Worm (Caenorhabditis elegans): Measurements from ENCODE around the gene C16D9.6.

C16D9.6 gene

DNA sequence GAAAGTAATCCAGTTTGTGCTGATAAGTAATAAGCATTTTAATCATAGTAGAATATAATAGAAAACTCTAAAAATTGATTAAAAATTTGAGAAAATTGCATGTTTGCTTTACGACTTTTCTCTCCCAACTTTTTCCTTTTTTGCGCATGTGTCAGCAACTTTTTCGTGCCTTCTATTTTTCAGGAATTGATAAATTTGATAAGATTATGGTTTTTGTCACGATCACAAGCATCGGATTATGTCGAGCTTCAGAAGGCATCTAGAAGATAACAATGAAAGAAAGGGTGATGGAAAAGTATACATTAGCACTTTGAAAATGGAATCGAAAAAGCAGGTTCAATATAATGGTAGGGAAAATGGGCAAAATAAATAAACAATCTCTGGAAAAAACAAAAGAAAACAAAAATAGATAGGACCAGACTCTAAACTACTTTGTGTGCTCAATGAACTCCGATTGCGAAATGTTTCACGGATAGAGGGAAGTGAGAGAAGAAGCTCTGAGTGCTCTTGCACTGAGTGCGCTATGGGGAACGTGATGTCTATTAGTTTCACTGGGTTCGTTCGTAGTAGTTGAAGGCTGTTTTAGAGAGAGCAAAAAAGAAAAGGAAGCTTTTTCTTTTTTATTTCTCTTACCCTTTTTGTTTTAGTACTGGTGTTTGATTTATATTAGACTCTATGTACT, 38.2 kb upstream of the C16D9.6 start:
- TF ChIP-seq lim-6 (tag; optimal IDR thresholded peaks at IDR 0.05) (no peak), unc-42 (tag; optimal IDR thresholded peaks at IDR 0.05) (no peak), sdc-2 (tag; optimal IDR thresholded peaks at IDR 0.05) (no peak), Y22D7AL.16 (tag; optimal IDR thresholded peaks at IDR 0.05) (no peak), fkh-6 (tag; optimal IDR thresholded peaks at IDR 0.05) (no peak), K09A11.1 (tag; optimal IDR thresholded peaks at IDR 0.05; ENCODE audit: insufficient read depth) (no peak), ama-1 (optimal IDR thresholded peaks at IDR 0.05) (no peak), tbx-2 (tag; optimal IDR thresholded peaks at IDR 0.05) (no peak), ceh-24 (tag; optimal IDR thresholded peaks at IDR 0.05) (no peak), ahr-1 (tag; optimal IDR thresholded peaks at IDR 0.05) (no peak)

DNA sequence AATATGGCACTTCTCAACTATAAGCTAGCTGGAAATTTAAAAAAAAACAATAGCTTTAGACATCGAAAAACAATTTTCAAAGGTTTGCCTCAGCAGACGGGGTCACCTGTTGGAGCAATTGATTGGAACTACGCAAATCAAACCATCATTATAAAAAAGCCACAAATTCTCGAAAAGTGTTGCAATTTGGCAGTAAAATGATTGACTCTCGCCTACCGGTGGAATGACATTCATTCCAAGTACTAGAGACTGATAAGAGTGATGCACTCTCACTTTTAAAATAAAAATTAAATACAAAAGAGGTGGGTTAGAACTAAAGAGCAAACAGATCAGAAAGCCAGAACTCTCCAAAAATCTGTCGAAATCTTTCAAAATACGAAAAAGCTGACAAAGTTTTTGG, 35.3 kb upstream of the C16D9.6 start:
- TF ChIP-seq ceh-14 (tag; optimal IDR thresholded peaks at IDR 0.05) (no peak), ceh-19 (GFP tag; optimal IDR thresholded peaks at IDR 0.05) (no peak), npax-4 (tag; optimal IDR thresholded peaks at IDR 0.05) (no peak), ceh-9 (tag; optimal IDR thresholded peaks at IDR 0.05) (no peak), ceh-2 (tag; optimal IDR thresholded peaks at IDR 0.05) (no peak), nhr-11 (tag; optimal IDR thresholded peaks at IDR 0.05) (no peak), nhr-232 (tag; optimal IDR thresholded peaks at IDR 0.05) (no peak), ttx-3 (tag; optimal IDR thresholded peaks at IDR 0.05) (no peak), unc-42 (tag; optimal IDR thresholded peaks at IDR 0.05) (no peak), ceh-22 (tag; optimal IDR thresholded peaks at IDR 0.05) (no peak), odd-2 (tag; optimal IDR thresholded peaks at IDR 0.05) (no peak), F13H6.1 (tag; optimal IDR thresholded peaks at IDR 0.05) (no peak), unc-3 (GFP tag; conservative IDR thresholded peaks at IDR 0.05) (no peak), unc-3 (tag; optimal IDR thresholded peaks at IDR 0.05) (no peak)

DNA sequence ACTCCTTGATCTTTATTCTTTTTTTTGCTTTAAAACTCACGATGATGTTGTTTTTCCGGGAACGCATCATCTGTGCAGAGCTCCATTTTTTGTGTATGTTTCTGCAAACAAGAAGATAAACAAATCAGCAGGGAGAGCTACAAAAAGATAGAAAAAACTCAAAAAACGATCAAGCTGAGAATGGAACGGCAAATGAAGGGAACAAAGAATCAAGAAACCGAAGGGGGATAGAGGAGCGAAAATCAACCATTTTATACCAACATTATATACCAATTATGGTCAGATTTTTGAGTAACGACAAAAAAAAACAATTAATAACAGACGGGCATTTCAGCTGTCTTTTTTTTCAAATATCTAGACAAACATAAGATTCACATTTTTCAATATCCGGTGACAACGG, 34.7 kb upstream of the C16D9.6 start, which contains the start of gene slc-17.5:
Gene slc-17.5 (minus strand): TSS at position 101 of the 400 bp plus-strand sequence.
- no peak for TF ChIP-seq ceh-14 (tag; optimal IDR thresholded peaks at IDR 0.05)

DNA sequence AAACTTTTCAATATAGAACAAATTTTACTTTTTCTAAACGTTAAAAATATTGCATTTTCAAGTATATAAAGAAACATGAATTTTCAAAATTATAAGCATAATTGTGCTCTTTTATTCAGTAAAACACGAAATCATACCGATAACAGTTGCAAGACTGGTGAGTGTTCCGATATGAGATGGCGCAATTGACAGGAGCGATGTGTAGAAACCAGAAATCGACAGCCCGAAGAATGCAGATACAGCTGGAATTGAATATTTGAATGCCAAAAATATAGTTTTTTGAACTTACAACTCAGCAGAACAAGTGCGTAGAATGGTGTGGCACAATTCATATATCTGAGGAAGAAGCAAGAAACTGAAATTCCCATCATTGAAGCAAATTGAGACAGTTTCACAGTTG, 32.8 kb upstream of the C16D9.6 start:
- no peak for TF ChIP-seq rnt-1 (tag; optimal IDR thresholded peaks at IDR 0.05)
- TF ChIP-seq madf-2 (tag; optimal IDR thresholded peaks at IDR 0.05): no peak
- TF ChIP-seq ceh-22 (tag; optimal IDR thresholded peaks at IDR 0.05): no peak
- TF ChIP-seq tbx-7 (tag; optimal IDR thresholded peaks at IDR 0.05): no peak
- TF ChIP-seq F13H6.1 (tag; optimal IDR thresholded peaks at IDR 0.05): no peak
- no peak for TF ChIP-seq dve-1 (tag; optimal IDR thresholded peaks at IDR 0.05)
- TF ChIP-seq nfya-1 (tag; optimal IDR thresholded peaks at IDR 0.05): no peak
- no peak for TF ChIP-seq ceh-31 (tag; optimal IDR thresholded peaks at IDR 0.05)
- no peak for TF ChIP-seq C38D4.7 (GFP tag; optimal IDR thresholded peaks at IDR 0.05)
- no peak for TF ChIP-seq npax-4 (tag; optimal IDR thresholded peaks at IDR 0.05)
- TF ChIP-seq sox-4 (tag; optimal IDR thresholded peaks at IDR 0.05): no peak
- TF ChIP-seq pros-1 (tag; optimal IDR thresholded peaks at IDR 0.05): no peak
- no peak for TF ChIP-seq sdc-2 (tag; optimal IDR thresholded peaks at IDR 0.05)
- no peak for TF ChIP-seq ceh-14 (tag; optimal IDR thresholded peaks at IDR 0.05)
- TF ChIP-seq fax-1 (tag; optimal IDR thresholded peaks at IDR 0.05): no peak
- TF ChIP-seq unc-86 (tag; optimal IDR thresholded peaks at IDR 0.05): no peak
- TF ChIP-seq pag-3 (tag; optimal IDR thresholded peaks at IDR 0.05; ENCODE audit: borderline replicate concordance): no peak
- no peak for TF ChIP-seq eyg-1 (tag; optimal IDR thresholded peaks at IDR 0.05)
- no peak for TF ChIP-seq K02D7.2 (tag; optimal IDR thresholded peaks at IDR 0.05)
- no peak for TF ChIP-seq K09A11.1 (tag; optimal IDR thresholded peaks at IDR 0.05; ENCODE audit: insufficient read depth)

All from whole organism, late embryonic.